Worm (Caenorhabditis elegans): ENCODE measurements around the gene C17H12.8.

Gene C17H12.8

ce11 chrIV:6792380-6793309 lies 25.9 kb upstream of the C17H12.8 start:
- no peak for TF ChIP-seq ceh-13 (GFP tag; optimal IDR thresholded peaks at IDR 0.05)
- no peak for TF ChIP-seq F13C5.2 (tag; optimal IDR thresholded peaks at IDR 0.05)
- no peak for TF ChIP-seq hnd-1 (tag; optimal IDR thresholded peaks at IDR 0.05)
- no peak for TF ChIP-seq ets-7 (tag; optimal IDR thresholded peaks at IDR 0.05)
- no peak for TF ChIP-seq tra-4 (tag; optimal IDR thresholded peaks at IDR 0.05)
- TF ChIP-seq hmbx-1 (tag; optimal IDR thresholded peaks at IDR 0.05): no peak
- no peak for TF ChIP-seq aly-1 (tag; optimal IDR thresholded peaks at IDR 0.05)
- no peak for TF ChIP-seq B0310.2 (tag; optimal IDR thresholded peaks at IDR 0.05)
- no peak for TF ChIP-seq ceh-36 (tag; optimal IDR thresholded peaks at IDR 0.05)
- no peak for TF ChIP-seq pes-1 (GFP tag; IDR thresholded peaks at IDR 0.05)
- TF ChIP-seq hmg-4 (GFP tag; optimal IDR thresholded peaks at IDR 0.05): no peak
- no peak for TF ChIP-seq flt-1 (GFP tag; IDR thresholded peaks at IDR 0.05)

DNA sequence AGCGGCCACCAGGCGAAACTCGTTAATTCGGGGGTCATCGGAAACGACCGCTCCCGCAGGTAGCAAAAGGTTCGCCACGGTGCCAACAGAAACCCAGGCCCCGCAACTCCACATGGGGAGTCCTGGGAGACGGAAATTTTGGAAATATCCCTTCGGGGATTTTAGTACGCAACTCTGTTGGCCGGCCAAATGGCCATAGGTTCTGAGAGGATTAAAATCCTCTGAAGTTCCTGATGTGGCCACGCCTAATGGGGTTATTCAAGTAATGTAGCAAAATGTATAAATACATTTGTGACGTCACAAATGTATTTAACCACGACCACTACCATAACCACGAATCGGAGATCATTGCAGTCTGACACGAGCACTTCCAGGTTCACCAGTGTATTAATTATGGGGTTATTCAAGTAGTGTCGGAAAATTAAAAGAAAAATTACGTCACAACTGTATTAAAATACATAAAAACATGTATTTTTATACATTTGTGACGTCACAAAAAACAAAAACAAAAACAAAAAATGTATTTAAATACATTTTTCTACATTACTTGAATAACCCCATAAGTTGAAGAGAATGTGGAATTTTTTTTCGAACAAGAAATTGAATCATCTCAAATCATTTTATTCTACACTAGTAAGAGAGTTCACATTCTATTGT lies 25.1 kb upstream of the C17H12.8 start:
- no peak for TF ChIP-seq tbx-37 (GFP tag; conservative IDR thresholded peaks at IDR 0.05)
- no peak for TF ChIP-seq flt-1 (GFP tag; IDR thresholded peaks at IDR 0.05)
- TF ChIP-seq tbx-11 (GFP tag; IDR thresholded peaks at IDR 0.05): no peak
- no peak for TF ChIP-seq ama-1 (optimal IDR thresholded peaks at IDR 0.05)
- no peak for TF ChIP-seq scrt-1 (GFP tag; IDR thresholded peaks at IDR 0.05)
- TF ChIP-seq ceh-13 (GFP tag; optimal IDR thresholded peaks at IDR 0.05): no peak
- TF ChIP-seq F13C5.2 (tag; optimal IDR thresholded peaks at IDR 0.05): no peak
- no peak for TF ChIP-seq ceh-36 (tag; optimal IDR thresholded peaks at IDR 0.05)

DNA sequence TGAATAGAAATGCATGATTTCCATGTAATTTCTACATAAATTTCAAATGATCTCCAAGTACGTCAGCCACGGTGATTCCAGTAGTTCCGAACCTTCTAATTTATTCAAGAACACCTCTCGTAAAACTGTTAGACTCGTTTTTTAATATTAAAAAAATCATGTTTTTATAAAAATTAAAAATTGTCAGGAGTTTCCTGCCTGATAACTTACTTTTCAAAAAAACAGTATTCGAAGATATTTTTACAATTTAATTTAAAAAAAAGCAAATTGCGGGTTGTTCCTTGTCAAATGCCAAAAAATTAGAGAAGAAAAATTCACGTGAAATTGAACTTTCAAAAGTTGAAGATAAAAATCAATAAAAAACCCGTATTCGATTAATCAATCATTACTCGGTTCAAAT lies 23.0 kb upstream of the C17H12.8 start, which contains the start of the genes C17H12.3 and C17H12.12:
Gene C17H12.3 (minus strand): TSS at position 101 of the 400 bp plus-strand sequence.
Gene C17H12.12 (plus strand): TSS at position 396 of the 400 bp plus-strand sequence.
- TF ChIP-seq ceh-36 (tag; optimal IDR thresholded peaks at IDR 0.05): no peak
- TF ChIP-seq tbx-11 (GFP tag; IDR thresholded peaks at IDR 0.05): no peak
- TF ChIP-seq scrt-1 (GFP tag; IDR thresholded peaks at IDR 0.05): no peak
- no peak for TF ChIP-seq pes-1 (GFP tag; IDR thresholded peaks at IDR 0.05)
- TF ChIP-seq aly-1 (tag; optimal IDR thresholded peaks at IDR 0.05): no peak
- TF ChIP-seq hmg-4 (GFP tag; optimal IDR thresholded peaks at IDR 0.05): no peak
- TF ChIP-seq ets-7 (tag; optimal IDR thresholded peaks at IDR 0.05): no peak
- TF ChIP-seq hmbx-1 (tag; optimal IDR thresholded peaks at IDR 0.05): no peak
- TF ChIP-seq tra-4 (tag; optimal IDR thresholded peaks at IDR 0.05): no peak
- no peak for TF ChIP-seq flt-1 (GFP tag; IDR thresholded peaks at IDR 0.05)
- TF ChIP-seq F13C5.2 (tag; optimal IDR thresholded peaks at IDR 0.05): no peak
- no peak for TF ChIP-seq sea-1 (GFP tag; conservative IDR thresholded peaks at IDR 0.05)
- TF ChIP-seq tbx-37 (GFP tag; conservative IDR thresholded peaks at IDR 0.05): no peak
- no peak for TF ChIP-seq B0310.2 (tag; optimal IDR thresholded peaks at IDR 0.05)
- no peak for TF ChIP-seq hnd-1 (tag; optimal IDR thresholded peaks at IDR 0.05)
- TF ChIP-seq ama-1 (optimal IDR thresholded peaks at IDR 0.05): no peak

- TF ChIP-seq sea-1 (GFP tag; conservative IDR thresholded peaks at IDR 0.05) (no peak), ceh-36 (tag; optimal IDR thresholded peaks at IDR 0.05) (no peak), hmbx-1 (tag; optimal IDR thresholded peaks at IDR 0.05) (no peak), flt-1 (GFP tag; IDR thresholded peaks at IDR 0.05) (no peak), pes-1 (GFP tag; IDR thresholded peaks at IDR 0.05) (no peak)
Observed at ce11 chrIV:6802132-6802531, 16.4 kb upstream of the C17H12.8 start, which contains the start of the genes cest-4 and C17H12.11. cest-4 (minus strand) TSS chrIV:6802337. C17H12.11 (plus strand) TSS chrIV:6802387.

DNA sequence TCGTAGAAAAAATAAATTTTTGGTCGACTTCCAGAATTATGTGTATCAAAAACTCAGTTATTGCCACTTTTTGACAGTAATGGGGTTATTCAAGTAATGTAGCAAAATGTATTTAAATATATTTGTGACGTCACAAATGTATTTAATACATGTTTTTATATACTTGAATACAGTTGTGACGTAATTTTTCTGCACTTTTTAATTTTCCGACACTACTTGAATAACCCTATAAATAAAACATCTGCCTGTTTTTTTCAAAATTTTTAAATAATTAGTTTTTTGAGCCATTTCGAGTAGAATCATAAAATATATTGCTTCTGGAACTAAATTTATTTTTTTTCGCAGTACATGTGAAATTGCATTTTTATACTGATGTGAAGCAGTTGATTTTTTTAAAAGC lies 15.2 kb upstream of the C17H12.8 start:
- TF ChIP-seq ets-7 (tag; optimal IDR thresholded peaks at IDR 0.05): no peak
- no peak for TF ChIP-seq flt-1 (GFP tag; IDR thresholded peaks at IDR 0.05)
- no peak for TF ChIP-seq ceh-36 (tag; optimal IDR thresholded peaks at IDR 0.05)
- TF ChIP-seq tbx-37 (GFP tag; conservative IDR thresholded peaks at IDR 0.05): no peak
- no peak for TF ChIP-seq hnd-1 (tag; optimal IDR thresholded peaks at IDR 0.05)
- TF ChIP-seq sea-1 (GFP tag; conservative IDR thresholded peaks at IDR 0.05): no peak
- TF ChIP-seq aly-1 (tag; optimal IDR thresholded peaks at IDR 0.05): no peak
- no peak for TF ChIP-seq ceh-13 (GFP tag; optimal IDR thresholded peaks at IDR 0.05)
- TF ChIP-seq pes-1 (GFP tag; IDR thresholded peaks at IDR 0.05): no peak
- no peak for TF ChIP-seq hmbx-1 (tag; optimal IDR thresholded peaks at IDR 0.05)
- no peak for TF ChIP-seq B0310.2 (tag; optimal IDR thresholded peaks at IDR 0.05)
- no peak for TF ChIP-seq ama-1 (optimal IDR thresholded peaks at IDR 0.05)
- no peak for TF ChIP-seq tra-4 (tag; optimal IDR thresholded peaks at IDR 0.05)
- no peak for TF ChIP-seq scrt-1 (GFP tag; IDR thresholded peaks at IDR 0.05)
- TF ChIP-seq tbx-11 (GFP tag; IDR thresholded peaks at IDR 0.05): no peak
- no peak for TF ChIP-seq F13C5.2 (tag; optimal IDR thresholded peaks at IDR 0.05)
- no peak for TF ChIP-seq hmg-4 (GFP tag; optimal IDR thresholded peaks at IDR 0.05)

DNA sequence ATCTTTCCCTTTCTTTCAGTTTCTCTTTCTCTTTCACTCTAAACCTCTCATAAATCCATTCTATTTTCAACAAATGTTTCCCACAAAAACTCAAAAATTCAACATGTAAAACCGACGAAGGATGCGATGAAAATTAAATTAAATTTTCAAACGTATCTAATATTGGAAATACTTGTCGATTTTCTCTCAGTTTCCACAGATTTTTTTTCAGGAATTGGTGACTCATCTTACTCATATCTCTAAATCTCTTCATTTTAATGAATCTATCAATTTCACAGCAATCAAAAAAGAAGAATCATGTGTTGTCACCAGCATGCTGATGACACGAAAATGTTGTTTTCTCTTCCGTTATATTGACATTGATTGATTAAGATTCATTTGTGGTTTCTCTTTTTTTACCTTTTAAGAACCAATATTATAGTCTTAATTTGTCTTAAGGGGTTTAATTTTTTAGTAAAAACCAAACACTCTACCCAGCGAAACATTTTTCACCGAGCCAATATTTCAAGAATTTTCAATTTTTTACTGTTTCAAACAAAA lies 14.6 kb upstream of the C17H12.8 start:
- no peak for TF ChIP-seq pes-1 (GFP tag; IDR thresholded peaks at IDR 0.05)
- no peak for TF ChIP-seq F13C5.2 (tag; optimal IDR thresholded peaks at IDR 0.05)
- no peak for TF ChIP-seq scrt-1 (GFP tag; IDR thresholded peaks at IDR 0.05)
- TF ChIP-seq hnd-1 (tag; optimal IDR thresholded peaks at IDR 0.05): no peak
- TF ChIP-seq tbx-11 (GFP tag; IDR thresholded peaks at IDR 0.05): no peak
- no peak for TF ChIP-seq flt-1 (GFP tag; IDR thresholded peaks at IDR 0.05)
- TF ChIP-seq ceh-13 (GFP tag; optimal IDR thresholded peaks at IDR 0.05): no peak
- no peak for TF ChIP-seq ets-7 (tag; optimal IDR thresholded peaks at IDR 0.05)
- no peak for TF ChIP-seq sea-1 (GFP tag; conservative IDR thresholded peaks at IDR 0.05)
- TF ChIP-seq B0310.2 (tag; optimal IDR thresholded peaks at IDR 0.05): no peak
- no peak for TF ChIP-seq ama-1 (optimal IDR thresholded peaks at IDR 0.05)
- TF ChIP-seq tra-4 (tag; optimal IDR thresholded peaks at IDR 0.05): no peak
- no peak for TF ChIP-seq hmg-4 (GFP tag; optimal IDR thresholded peaks at IDR 0.05)
